Fruit fly (Drosophila melanogaster) whole organism, embryonic: Measurements from ENCODE around the gene Ssl2.

ENCODE experiments used
- Ada2b ChIP-seq: fragments of 200-800 bp; sonication (Bioruptor generic); IDR thresholded peaks from 2 replicates; pipeline ENCODE4 v1.3.6; 2022; ENCODE audit warnings: missing biosample characterization, missing genetic modification characterization
- Blimp-1 ChIP-seq: fragments of 200-800 bp; sonication (Bioruptor generic); optimal IDR thresholded peaks from 3 replicates; lab custom pipeline; 2018; ENCODE audit warnings: missing biosample characterization, missing genetic modification characterization, mild to moderate bottlenecking, moderate library complexity, missing genetic modification reagents
- CG10209 ChIP-seq: fragments of 200-800 bp; sonication (Bioruptor generic); optimal IDR thresholded peaks from 3 replicates; lab custom pipeline; 2017; ENCODE audit warnings: missing biosample characterization, mild to moderate bottlenecking, missing genetic modification characterization, missing genetic modification reagents
- CG10321 ChIP-seq: fragments of 200-800 bp; sonication (Bioruptor generic); IDR thresholded peaks from 2 replicates; pipeline ENCODE4 v1.3.6; 2022; ENCODE audit warnings: missing biosample characterization, missing genetic modification characterization
- CG13123 ChIP-seq: fragments of 200-800 bp; sonication (Bioruptor generic); optimal IDR thresholded peaks from 2 replicates; lab custom pipeline; 2016; ENCODE audit warnings: missing biosample characterization, missing genetic modification characterization
- CG13424 ChIP-seq: fragments of 200-800 bp; sonication (Bioruptor generic); optimal IDR thresholded peaks from 2 replicates; lab custom pipeline; 2019; ENCODE audit warnings: missing biosample characterization, mild to moderate bottlenecking, missing genetic modification characterization, moderate library complexity
- CG13624 ChIP-seq: fragments of 200-800 bp; sonication (Bioruptor generic); optimal IDR thresholded peaks from 2 replicates; lab custom pipeline; 2016; ENCODE audit warnings: missing biosample characterization, missing genetic modification characterization
- CG14860 ChIP-seq: fragments of 200-800 bp; sonication (Bioruptor generic); IDR thresholded peaks from 3 replicates; pipeline ENCODE4 v1.3.6; 2022; ENCODE audit warnings: missing biosample characterization, missing genetic modification characterization; ENCODE audit not compliant: partially characterized antibody
- CG15479 ChIP-seq: fragments of 200-800 bp; sonication (Bioruptor generic); optimal IDR thresholded peaks from 3 replicates; lab custom pipeline; 2019; ENCODE audit warnings: missing biosample characterization, mild to moderate bottlenecking, missing genetic modification characterization, moderate library complexity
- CG17568 ChIP-seq: fragments of 200-800 bp; sonication (Bioruptor generic); optimal IDR thresholded peaks from 2 replicates; lab custom pipeline; 2018; ENCODE audit warnings: missing biosample characterization, mild to moderate bottlenecking, missing genetic modification characterization, moderate library complexity
- CG17612 ChIP-seq: fragments of 200-800 bp; sonication (Bioruptor generic); IDR thresholded peaks from 2 replicates; pipeline ENCODE4 v1.3.6; 2022; ENCODE audit warnings: missing biosample characterization, missing genetic modification characterization
- CG17802 ChIP-seq: fragments of 200-800 bp; sonication (Bioruptor generic); optimal IDR thresholded peaks from 2 replicates; lab custom pipeline; 2018; ENCODE audit warnings: missing biosample characterization, mild to moderate bottlenecking, missing genetic modification characterization, moderate library complexity
- CG18619 ChIP-seq: fragments of 200-800 bp; sonication (Bioruptor generic); optimal IDR thresholded peaks from 3 replicates; lab custom pipeline; 2017; ENCODE audit warnings: missing biosample characterization, mild to moderate bottlenecking, missing genetic modification characterization
- CG2199 ChIP-seq: fragments of 200-800 bp; sonication (Bioruptor generic); IDR thresholded peaks from 3 replicates; pipeline ENCODE4 v1.3.6; 2022; ENCODE audit warnings: missing biosample characterization, missing genetic modification characterization
- CG33557 ChIP-seq: fragments of 200-800 bp; sonication (Bioruptor generic); optimal IDR thresholded peaks from 2 replicates; lab custom pipeline; 2019; ENCODE audit warnings: missing biosample characterization, mild to moderate bottlenecking, missing genetic modification characterization, moderate library complexity
- CG3838 ChIP-seq: fragments of 200-800 bp; sonication (Bioruptor generic); optimal IDR thresholded peaks from 3 replicates; lab custom pipeline; 2016; ENCODE audit warnings: missing biosample characterization, missing genetic modification characterization
- CG42726 ChIP-seq: fragments of 200-800 bp; sonication (Bioruptor generic); IDR thresholded peaks from 2 replicates; pipeline ENCODE4 v1.3.6; 2022; ENCODE audit warnings: missing biosample characterization, missing genetic modification characterization; ENCODE audit not compliant: partially characterized antibody
- CG7745 ChIP-seq: fragments of 200-800 bp; sonication (Bioruptor generic); optimal IDR thresholded peaks from 2 replicates; lab custom pipeline; 2018; ENCODE audit warnings: missing biosample characterization, mild to moderate bottlenecking, missing genetic modification characterization, moderate library complexity
- CG9797 ChIP-seq: fragments of 200-800 bp; sonication (Bioruptor generic); optimal IDR thresholded peaks from 3 replicates; lab custom pipeline; 2018; ENCODE audit warnings: missing biosample characterization, mild to moderate bottlenecking, missing genetic modification characterization
- Dad ChIP-seq: fragments of 200-800 bp; sonication (Bioruptor generic); optimal IDR thresholded peaks from 3 replicates; lab custom pipeline; 2016; ENCODE audit warnings: missing biosample characterization, missing genetic modification characterization
- Dip2 ChIP-seq: fragments of 200-800 bp; sonication (Bioruptor generic); IDR thresholded peaks from 2 replicates; pipeline ENCODE4 v1.3.6; 2022; ENCODE audit warnings: missing biosample characterization, missing genetic modification characterization
- Dip3 ChIP-seq: fragments of 200-800 bp; sonication (Bioruptor generic); optimal IDR thresholded peaks from 3 replicates; lab custom pipeline; 2016; ENCODE audit warnings: missing biosample characterization, missing genetic modification characterization
- H15 ChIP-seq: fragments of 200-800 bp; sonication (Bioruptor generic); IDR thresholded peaks from 3 replicates; pipeline ENCODE4 v1.3.6; 2022; ENCODE audit warnings: missing biosample characterization, missing genetic modification characterization
- HLH4C ChIP-seq: fragments of 200-800 bp; sonication (Bioruptor generic); IDR thresholded peaks from 3 replicates; pipeline ENCODE4 v1.3.6; 2022; ENCODE audit warnings: missing biosample characterization, missing genetic modification characterization; ENCODE audit not compliant: partially characterized antibody
- HmgD ChIP-seq: fragments of 200-800 bp; sonication (Bioruptor generic); optimal IDR thresholded peaks from 3 replicates; lab custom pipeline; 2016; ENCODE audit warnings: missing biosample characterization, missing genetic modification characterization
- Lim3 ChIP-seq: fragments of 200-800 bp; sonication (Bioruptor generic); IDR thresholded peaks from 2 replicates; pipeline ENCODE4 v1.3.6; 2022; ENCODE audit warnings: missing biosample characterization, missing genetic modification characterization
- Mes4 ChIP-seq: fragments of 200-800 bp; sonication (Bioruptor generic); optimal IDR thresholded peaks from 2 replicates; lab custom pipeline; 2016; ENCODE audit warnings: missing biosample characterization, missing genetic modification characterization
- Myb ChIP-seq: fragments of 200-800 bp; sonication (Bioruptor generic); optimal IDR thresholded peaks from 2 replicates; lab custom pipeline; 2016; ENCODE audit warnings: missing biosample characterization, missing genetic modification characterization
- Neu2 ChIP-seq: fragments of 200-800 bp; sonication (Bioruptor generic); optimal IDR thresholded peaks from 3 replicates; lab custom pipeline; 2016; ENCODE audit warnings: missing biosample characterization, missing genetic modification characterization, borderline replicate concordance
- Nf-YB ChIP-seq: fragments of 200-800 bp; sonication (Bioruptor generic); optimal IDR thresholded peaks from 3 replicates; lab custom pipeline; 2019; ENCODE audit warnings: missing biosample characterization, mild to moderate bottlenecking, missing genetic modification characterization, moderate library complexity
- Oaz ChIP-seq: fragments of 200-800 bp; sonication (Bioruptor generic); IDR thresholded peaks from 2 replicates; pipeline ENCODE4 v1.3.6; 2022; ENCODE audit warnings: missing biosample characterization, missing genetic modification characterization
- Sox102F ChIP-seq: fragments of 200-800 bp; sonication (Bioruptor generic); optimal IDR thresholded peaks from 2 replicates; lab custom pipeline; 2018; ENCODE audit warnings: missing biosample characterization, mild to moderate bottlenecking, missing genetic modification characterization, moderate library complexity
- Usf ChIP-seq: fragments of 200-800 bp; sonication (Bioruptor generic); optimal IDR thresholded peaks from 2 replicates; lab custom pipeline; 2017; ENCODE audit warnings: missing genotype, missing biosample characterization, missing genetic modification characterization
- az2 ChIP-seq: fragments of 200-800 bp; sonication (Bioruptor generic); optimal IDR thresholded peaks from 3 replicates; lab custom pipeline; 2016; ENCODE audit warnings: missing biosample characterization, missing genetic modification characterization
- da ChIP-seq: fragments of 200-800 bp; sonication (Bioruptor generic); optimal IDR thresholded peaks from 2 replicates; lab custom pipeline; 2016; ENCODE audit warnings: missing biosample characterization, missing genetic modification characterization
- ewg ChIP-seq: fragments of 200-800 bp; sonication (Bioruptor generic); optimal IDR thresholded peaks from 3 replicates; lab custom pipeline; 2017; ENCODE audit warnings: mild to moderate bottlenecking, missing biosample characterization, missing genetic modification reagents, missing genetic modification characterization
- fru ChIP-seq: fragments of >200 bp; optimal IDR thresholded peaks from 2 replicates; lab custom pipeline; 2017
- grau ChIP-seq: fragments of 200-800 bp; optimal IDR thresholded peaks from 3 replicates; lab custom pipeline; 2019; ENCODE audit warnings: missing biosample characterization, mild to moderate bottlenecking, missing genetic modification characterization, moderate library complexity
- grn ChIP-seq: fragments of 200-800 bp; sonication (Bioruptor generic); optimal IDR thresholded peaks from 3 replicates; lab custom pipeline; 2017; ENCODE audit warnings: missing biosample characterization, missing genetic modification characterization
- gt ChIP-seq: fragments of 200-800 bp; sonication (Bioruptor generic); IDR thresholded peaks from 2 replicates; pipeline ENCODE4 v1.3.6; 2022; ENCODE audit warnings: missing biosample characterization, missing genetic modification characterization
- jing ChIP-seq: fragments of 200-800 bp; sonication (Bioruptor generic); optimal IDR thresholded peaks from 2 replicates; lab custom pipeline; 2018; ENCODE audit warnings: missing biosample characterization, mild to moderate bottlenecking, missing genetic modification characterization
- kni ChIP-seq: fragments of 200-800 bp; sonication (Bioruptor generic); optimal IDR thresholded peaks from 3 replicates; lab custom pipeline; 2017; ENCODE audit warnings: mild to moderate bottlenecking, missing biosample characterization, missing genetic modification reagents, missing genetic modification characterization
- lilli ChIP-seq: fragments of 200-800 bp; sonication (Bioruptor generic); optimal IDR thresholded peaks from 3 replicates; lab custom pipeline; 2016; ENCODE audit warnings: missing biosample characterization, missing genetic modification characterization
- lov ChIP-seq, 2 experiments: fragments of 200-800 bp in 1 of 2; fragments of >200 bp in 1 of 2; sonication (Bioruptor generic) in 1 of 2; IDR thresholded peaks in 1 of 2; optimal IDR thresholded peaks in 1 of 2; 2 replicates in 1 of 2; 3 replicates in 1 of 2; pipeline versions ENCODE4 v1.3.6 to Lab custom; 2017 to 2022; ENCODE audit warnings: missing biosample characterization in 1 of 2, missing genetic modification characterization in 1 of 2
- org-1 ChIP-seq: fragments of 200-800 bp; sonication (Bioruptor generic); optimal IDR thresholded peaks from 2 replicates; lab custom pipeline; 2017; ENCODE audit warnings: missing biosample characterization, missing genetic modification characterization
- pan ChIP-seq, 4 experiments: fragments of >200 bp in 3 of 4; fragments of 200-800 bp in 1 of 4; sonication (Bioruptor generic) in 1 of 4; optimal IDR thresholded peaks in 3 of 4; IDR thresholded peaks in 1 of 4; 2 replicates each; pipeline versions ENCODE4 v1.3.6 to Lab custom; 2017 to 2022; ENCODE audit warnings: missing biosample characterization in 2 of 4, missing genetic modification characterization in 2 of 4, mixed read lengths in 1 of 4
- sens ChIP-seq: fragments of 200-800 bp; sonication (Bioruptor generic); peaks from one replicate; lab custom pipeline; 2016; ENCODE audit warnings: missing biosample characterization, missing genetic modification characterization
- so ChIP-seq: fragments of 200-800 bp; sonication (Bioruptor generic); IDR thresholded peaks from 3 replicates; pipeline ENCODE4 v1.3.6; 2022; ENCODE audit warnings: missing biosample characterization, missing genetic modification characterization
- stwl ChIP-seq: fragments of 200-800 bp; sonication (Bioruptor generic); optimal IDR thresholded peaks from 3 replicates; lab custom pipeline; 2018; ENCODE audit warnings: missing biosample characterization, mild to moderate bottlenecking, missing genetic modification characterization, moderate library complexity

Gene Ssl2

dm6 chr3R:29063207-29063920, 30.9 kb upstream of the Ssl2 start (continued):
- no peak for TF ChIP-seq HLH4C (GFP tag; lab: Robert Waterston, UW)
- TF ChIP-seq Blimp-1: peak; percentile 69
- peak; percentile 57 for TF ChIP-seq az2 (GFP tag; lab: Kevin White, UChicago)
- no peak for TF ChIP-seq CG7745 (tag; lab: Kevin White, UChicago)
- TF ChIP-seq HmgD: peak; percentile 54
- TF ChIP-seq stwl (tag; lab: Kevin White, UChicago): peak; percentile 22
- peak; percentile 85 for TF ChIP-seq CG13424 (tag; lab: Kevin White, UChicago)
- TF ChIP-seq CG13624 (GFP tag; lab: Kevin White, UChicago): peak; percentile 59
- peak; percentile 77 for TF ChIP-seq CG18619
- TF ChIP-seq Sox102F (GFP tag; lab: Kevin White, UChicago): peak; percentile 83
- no peak for TF ChIP-seq Neu2 (GFP tag; lab: Kevin White, UChicago)
- TF ChIP-seq CG3838 (GFP tag; lab: Kevin White, UChicago): peak; percentile 24
- TF ChIP-seq sens: peak; percentile 95
- peak; percentile 41 for TF ChIP-seq da (GFP tag; lab: Kevin White, UChicago)
- no peak for TF ChIP-seq CG17802
- TF ChIP-seq CG10209 (GFP tag; lab: Kevin White, UChicago): peak; percentile 75
- no peak for TF ChIP-seq Oaz (GFP tag; lab: Robert Waterston, UW)
- peak; percentile 52 for TF ChIP-seq CG33557
- TF ChIP-seq lilli (GFP tag; lab: Kevin White, UChicago): peak; percentile 72
- no peak for TF ChIP-seq CG42726 (GFP tag; lab: Robert Waterston, UW)
- no peak for TF ChIP-seq gt (GFP tag; lab: Robert Waterston, UW)
- peak; percentile 5 for TF ChIP-seq Mes4 (GFP tag; lab: Kevin White, UChicago)
- peak; percentile 49 for TF ChIP-seq org-1 (GFP tag; lab: Kevin White, UChicago)
- no peak for TF ChIP-seq CG15479
- peak; percentile 82 for TF ChIP-seq grau (tag; lab: Kevin White, UChicago)
- TF ChIP-seq CG10321 (GFP tag; lab: Robert Waterston, UW): no peak
- TF ChIP-seq CG9797: no peak
- TF ChIP-seq Lim3: no peak
- TF ChIP-seq CG2199 (GFP tag; lab: Robert Waterston, UW): no peak
- no peak for TF ChIP-seq CG14860 (GFP tag; lab: Robert Waterston, UW)
- TF ChIP-seq H15: no peak
- TF ChIP-seq lov (optimal IDR thresholded peaks at IDR 0.05; lab: Kevin White, UChicago): no peak
- TF ChIP-seq lov (GFP tag; IDR thresholded peaks at IDR 0.05; lab: Robert Waterston, UW): no peak
- peak; percentile 31 for TF ChIP-seq Dad (GFP tag; lab: Kevin White, UChicago)
- TF ChIP-seq Ada2b (GFP tag; lab: Robert Waterston, UW): no peak
- peak; percentile 27 for TF ChIP-seq Nf-YB (GFP tag; lab: Kevin White, UChicago)
- no peak for TF ChIP-seq CG13123 (GFP tag; lab: Kevin White, UChicago)
- peak; percentile 46 for TF ChIP-seq Dip3 (GFP tag; lab: Kevin White, UChicago)
- no peak for TF ChIP-seq so (GFP tag; lab: Robert Waterston, UW)
- TF ChIP-seq pan (optimal IDR thresholded peaks at IDR 0.05; lab: Kevin White, UChicago): no peak
- TF ChIP-seq pan (GFP tag; optimal IDR thresholded peaks at IDR 0.05 in 1 of 2, IDR thresholded peaks at IDR 0.05 in 1 of 2): no peak
- TF ChIP-seq Dip2 (GFP tag; lab: Robert Waterston, UW): no peak
- no peak for TF ChIP-seq grn
- peak; percentile 22 for TF ChIP-seq CG17568 (GFP tag; lab: Kevin White, UChicago)
- TF ChIP-seq ewg: peak; percentile 12
- peak; percentile 31 for TF ChIP-seq Usf
- TF ChIP-seq kni (GFP tag; lab: Kevin White, UChicago): no peak
- TF ChIP-seq jing (GFP tag; lab: Kevin White, UChicago): peak; percentile 17
- no peak for TF ChIP-seq fru (lab: Kevin White, UChicago)
- TF ChIP-seq CG17612: no peak
- TF ChIP-seq Myb: peak; percentile 33
